Worm (Caenorhabditis elegans) whole organism, young adult: Measurements from ENCODE around the gene D1054.19.

Experiments used
- attf-3 ChIP-seq: fragments of 200-800 bp; sonication (Bioruptor generic); conservative IDR thresholded peaks from 2 replicates; pipeline ENCODE4 v1.3.6; 2022; ENCODE audit warnings: missing genetic modification reagents, missing genetic modification characterization, missing compliant biosample characterization
- hmg-1.2 ChIP-seq: fragments of 200-800 bp; sonication (Bioruptor generic); IDR thresholded peaks from 2 replicates; pipeline ENCODE4 v1.3.6; 2022; ENCODE audit warnings: missing genetic modification reagents, missing genetic modification characterization, missing compliant biosample characterization
- lin-40 ChIP-seq: sonication (generic microtip); optimal IDR thresholded peaks from 2 replicates; lab custom pipeline; 2016; ENCODE audit warnings: missing genetic modification characterization, mild to moderate bottlenecking, missing compliant biosample characterization, missing genotype, missing genetic modification reagents
- nhr-90 ChIP-seq: sonication (generic microtip); optimal IDR thresholded peaks from 2 replicates; lab custom pipeline; 2016; ENCODE audit warnings: missing genotype, mild to moderate bottlenecking, missing genetic modification characterization, missing compliant biosample characterization
- sptf-2 ChIP-seq: fragments of 200-800 bp; sonication (Bioruptor generic); optimal IDR thresholded peaks from 2 replicates; lab custom pipeline; 2018; ENCODE audit warnings: mild to moderate bottlenecking, missing genetic modification characterization, missing compliant biosample characterization
- tlf-1 ChIP-seq: fragments of 200-800 bp; sonication (Bioruptor generic); optimal IDR thresholded peaks from 2 replicates; lab custom pipeline; 2018; ENCODE audit warnings: mild to moderate bottlenecking, missing genetic modification characterization, missing compliant biosample characterization
- unc-62 ChIP-seq: fragments of 150-350 bp; optimal IDR thresholded peaks from 2 replicates; lab custom pipeline; 2014; ENCODE audit warnings: missing biosample characterization, missing genetic modification reagents, missing genetic modification characterization

ce11 chrV:10768892-10769291 is 26.7 kb upstream of the D1054.19 start:
- TF ChIP-seq hmg-1.2 (GFP tag; lab: Robert Waterston, UW) (no peak), sptf-2 (GFP tag; lab: Kevin White, UChicago) (no peak), lin-40 (tag; lab: Kevin White, UChicago) (no peak), tlf-1 (GFP tag; lab: Kevin White, UChicago) (no peak), unc-62 (GFP tag; lab: Kevin White, UChicago) (no peak), nhr-90 (no peak), attf-3 (GFP tag; lab: Robert Waterston, UW) (no peak)
